Worm (Caenorhabditis elegans) whole organism, L1 larva: Measurements from ENCODE around the gene csr-1.

Experiments used
- aly-2 ChIP-seq: fragments of 150-350 bp; optimal IDR thresholded peaks from 2 replicates; lab custom pipeline; 2014; ENCODE audit warnings: missing biosample characterization, missing genetic modification characterization
- fkh-8 ChIP-seq: sonication (generic microtip); optimal IDR thresholded peaks from 2 replicates; lab custom pipeline; 2016; ENCODE audit warnings: mild to moderate bottlenecking, missing genetic modification characterization, missing compliant biosample characterization
- lin-14 ChIP-seq: fragments of 200-800 bp; sonication (Bioruptor generic); optimal IDR thresholded peaks from 2 replicates; lab custom pipeline; 2018; ENCODE audit warnings: mild to moderate bottlenecking, missing genetic modification characterization, moderate library complexity, missing compliant biosample characterization
- lin-39 ChIP-seq: fragments of 150-350 bp; optimal IDR thresholded peaks from 2 replicates; lab custom pipeline; 2014; ENCODE audit warnings: missing biosample characterization, missing genetic modification reagents, missing genetic modification characterization
- lir-3 ChIP-seq: sonication (generic microtip); optimal IDR thresholded peaks from 2 replicates; lab custom pipeline; 2016; ENCODE audit warnings: mild to moderate bottlenecking, missing genetic modification characterization, moderate library complexity, missing compliant biosample characterization; ENCODE audit not compliant: poor library complexity
- mep-1 ChIP-seq: fragments of 150-350 bp; optimal IDR thresholded peaks from 2 replicates; lab custom pipeline; 2014; ENCODE audit warnings: missing biosample characterization, missing genetic modification characterization
- nhr-20 ChIP-seq: sonication (generic microtip); optimal IDR thresholded peaks from 2 replicates; lab custom pipeline; 2016; ENCODE audit warnings: mild to moderate bottlenecking, missing genetic modification characterization, missing compliant biosample characterization
- nhr-76 ChIP-seq: sonication (generic microtip); optimal IDR thresholded peaks from 2 replicates; lab custom pipeline; 2017; ENCODE audit warnings: missing biosample characterization, missing genetic modification characterization
- rnt-1 ChIP-seq: sonication (generic microtip); optimal IDR thresholded peaks from 2 replicates; lab custom pipeline; 2016; ENCODE audit warnings: mild to moderate bottlenecking, missing genetic modification characterization, moderate library complexity, missing compliant biosample characterization
- snpc-4 ChIP-seq: fragments of 150-350 bp; optimal IDR thresholded peaks from 2 replicates; lab custom pipeline; 2014; ENCODE audit warnings: missing biosample characterization, missing genetic modification characterization
- tbx-2 ChIP-seq: sonication (generic microtip); optimal IDR thresholded peaks from 2 replicates; lab custom pipeline; 2016; ENCODE audit warnings: missing genetic modification characterization, missing compliant biosample characterization
- ztf-11 ChIP-seq, 2 experiments: sonication (generic microtip); optimal IDR thresholded peaks; 2 replicates each; lab custom pipeline; 2016 to 2017; ENCODE audit warnings: missing genetic modification characterization in 2 of 2, missing biosample characterization in 1 of 2, missing compliant biosample characterization in 1 of 2

DNA sequence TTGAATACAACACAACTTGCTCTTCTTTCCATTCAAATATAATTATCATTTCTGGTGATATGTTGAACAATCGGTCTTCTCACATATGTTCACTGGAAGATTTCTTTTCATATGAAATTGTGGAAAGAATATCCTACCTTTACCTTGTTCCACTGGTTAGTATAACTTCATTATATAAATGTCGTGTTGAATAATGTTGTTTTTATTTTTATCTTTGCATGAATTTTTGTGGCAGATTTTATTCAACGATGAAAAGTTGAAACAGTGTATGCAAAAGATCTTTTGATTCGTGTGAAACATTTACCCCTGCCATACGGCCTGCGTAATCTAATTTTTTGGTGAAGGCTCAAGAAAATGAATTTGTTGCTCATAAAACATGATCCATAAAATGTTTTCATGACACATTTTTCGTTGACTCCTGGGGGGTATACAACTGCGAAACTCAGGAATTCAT, 4.8 kb downstream of the csr-1 start:
- TF ChIP-seq ztf-11 (tag; optimal IDR thresholded peaks at IDR 0.05; lab: Kevin White, UChicago) = no peak
- no peak for TF ChIP-seq lir-3 (tag; lab: Kevin White, UChicago)
- no peak for TF ChIP-seq mep-1 (tag; lab: Kevin White, UChicago)
- TF ChIP-seq nhr-76 (tag; lab: Kevin White, UChicago) = no peak
- TF ChIP-seq fkh-8 (tag; lab: Kevin White, UChicago) = no peak
- TF ChIP-seq lin-39 (tag; lab: Kevin White, UChicago) = no peak
- no peak for TF ChIP-seq tbx-2 (tag; lab: Kevin White, UChicago)
- no peak for TF ChIP-seq snpc-4 (tag; lab: Kevin White, UChicago)
- no peak for TF ChIP-seq nhr-20 (tag; lab: Kevin White, UChicago)
- TF ChIP-seq aly-2 = no peak
- no peak for TF ChIP-seq lin-14 (GFP tag; lab: Kevin White, UChicago)
- no peak for TF ChIP-seq rnt-1 (tag; lab: Kevin White, UChicago)
